Fruit fly (Drosophila melanogaster): Measurements from ENCODE around the gene Grx1.
A peak's percentile ranks its signal among the peaks of the same experiment; 100 is the strongest.

Gene Grx1

dm6 chr3L:18872440-18872839, 3.4 kb downstream of the Grx1 start, which contains the start of the genes Rad9 and Uggt (continued):
- no peak for TF ChIP-seq Sox102F (GFP tag; optimal IDR thresholded peaks at IDR 0.05)
- TF ChIP-seq CG7372 (GFP tag; IDR thresholded peaks at IDR 0.05): no peak

dm6 chr3L:18881613-18882012, 12.6 kb downstream of the Grx1 start:
- TF ChIP-seq D19A (tag; optimal IDR thresholded peaks at IDR 0.05) (peak; percentile 12), CG10543 (GFP tag; optimal IDR thresholded peaks at IDR 0.05) (no peak), CG4328 (GFP tag; optimal IDR thresholded peaks at IDR 0.05) (peak; percentile 93), Scr (GFP tag; IDR thresholded peaks at IDR 0.05; ENCODE audit: partially characterized antibody) (no peak), salm (tag; optimal IDR thresholded peaks at IDR 0.05) (no peak), org-1 (GFP tag; optimal IDR thresholded peaks at IDR 0.05) (peak; percentile 58), Rfx (GFP tag; IDR thresholded peaks at IDR 0.05) (no peak), CG34376 (GFP tag; optimal IDR thresholded peaks at IDR 0.05) (no peak), Awh (GFP tag; IDR thresholded peaks at IDR 0.05) (no peak), usp (GFP tag; optimal IDR thresholded peaks at IDR 0.05) (no peak)

- TF ChIP-seq CG31224 (GFP tag; IDR thresholded peaks at IDR 0.05): no peak
- peak; percentile 76 for TF ChIP-seq Ets65A (GFP tag)
- no peak for TF ChIP-seq B-H2 (GFP tag; optimal IDR thresholded peaks at IDR 0.05)
- TF ChIP-seq CG33557 (GFP tag; optimal IDR thresholded peaks at IDR 0.05): no peak
- peak; percentile 78 for TF ChIP-seq Med (GFP tag)
- TF ChIP-seq nom (GFP tag; optimal IDR thresholded peaks at IDR 0.05): peak; percentile 89
- peak in 1 of 2 experiments; percentile 44 for TF ChIP-seq bsh (GFP tag; optimal IDR thresholded peaks at IDR 0.05)
- peak; percentile 64 for TF ChIP-seq D19A (tag; optimal IDR thresholded peaks at IDR 0.05)
- no peak for TF ChIP-seq oc (tag; optimal IDR thresholded peaks at IDR 0.05)
- TF ChIP-seq sob (GFP tag; IDR thresholded peaks at IDR 0.05): 0 out of 2 replicates have a peak, but pooled peaks have one; percentile 5
Observed at dm6 chr3L:18889222-18889866, 20.3 kb downstream of the Grx1 start.

- TF ChIP-seq ssp (GFP tag; IDR thresholded peaks at IDR 0.05) (peak; percentile 88), CG12236 (GFP tag; optimal IDR thresholded peaks at IDR 0.05) (peak; percentile 76), lov (optimal IDR thresholded peaks at IDR 0.05) (no peak), lov (GFP tag; IDR thresholded peaks at IDR 0.05) (0 out of 3 replicates have a peak, but pooled peaks have one; percentile 39), CG13775 (GFP tag; optimal IDR thresholded peaks at IDR 0.05) (peak; percentile 98), Sox100B (GFP tag; optimal IDR thresholded peaks at IDR 0.05) (peak; percentile 100), sens-2 (GFP tag; IDR thresholded peaks at IDR 0.05) (no peak; the same call in 1 of the 2 replicates), slbo (GFP tag; IDR thresholded peaks at IDR 0.05) (peak; percentile 88), CG17612 (GFP tag; IDR thresholded peaks at IDR 0.05) (no peak), ham (GFP tag; IDR thresholded peaks at IDR 0.05) (0 out of 2 replicates have a peak, but pooled peaks have one; percentile 36), Atf3 (GFP tag; optimal IDR thresholded peaks at IDR 0.05) (peak; percentile 88), CG10366 (GFP tag; IDR thresholded peaks at IDR 0.05) (peak; percentile 88), exex (tag; optimal IDR thresholded peaks at IDR 0.05) (peak; percentile 76), BtbVII (GFP tag; optimal IDR thresholded peaks at IDR 0.05) (peak; percentile 93), ash1 (GFP tag; optimal IDR thresholded peaks at IDR 0.05) (no peak), luna (GFP tag; optimal IDR thresholded peaks at IDR 0.05) (peak; percentile 59), CG30431 (GFP tag; optimal IDR thresholded peaks at IDR 0.05) (peak; percentile 94), klu (GFP tag; IDR thresholded peaks at IDR 0.05) (peak; percentile 91), btn (GFP tag; optimal IDR thresholded peaks at IDR 0.05) (peak; percentile 49), Atf6 (GFP tag; IDR thresholded peaks at IDR 0.05) (peak; percentile 89), CG4707 (GFP tag; optimal IDR thresholded peaks at IDR 0.05) (peak; percentile 89), zen (tag; optimal IDR thresholded peaks at IDR 0.05) (peak; percentile 94), CG1832 (GFP tag; optimal IDR thresholded peaks at IDR 0.05) (no peak)
Observed at dm6 chr3L:18890283-18891175, 21.5 kb downstream of the Grx1 start, which contains the start of gene CG3961. Gene CG3961, minus strand, starts transcription at chr3L:18890483.
